Worm (Caenorhabditis elegans): ENCODE measurements around the gene Y50D7A.13.

Gene Y50D7A.13

DNA sequence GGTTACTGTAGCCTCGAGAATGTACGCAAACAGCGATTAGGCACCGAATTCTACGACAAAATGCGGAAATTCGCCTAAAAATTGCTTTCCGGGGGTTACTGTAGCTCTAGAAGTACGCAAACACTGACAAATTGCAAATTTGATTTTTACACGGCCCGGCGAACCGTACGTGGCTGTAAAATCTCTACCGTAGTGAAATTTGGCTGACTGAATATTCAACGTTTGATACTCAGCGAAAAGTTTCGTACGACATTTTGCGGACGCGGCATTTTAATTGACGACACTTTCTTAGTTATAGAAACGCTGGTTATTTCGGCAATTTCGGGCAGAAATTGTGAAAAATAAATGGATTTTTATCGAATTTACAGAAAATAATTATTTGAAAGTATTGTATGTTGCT lies 24.9 kb downstream of the Y50D7A.13 start:
- peak; percentile 63 for TF ChIP-seq lin-38 (GFP tag; IDR thresholded peaks at IDR 0.05)

DNA sequence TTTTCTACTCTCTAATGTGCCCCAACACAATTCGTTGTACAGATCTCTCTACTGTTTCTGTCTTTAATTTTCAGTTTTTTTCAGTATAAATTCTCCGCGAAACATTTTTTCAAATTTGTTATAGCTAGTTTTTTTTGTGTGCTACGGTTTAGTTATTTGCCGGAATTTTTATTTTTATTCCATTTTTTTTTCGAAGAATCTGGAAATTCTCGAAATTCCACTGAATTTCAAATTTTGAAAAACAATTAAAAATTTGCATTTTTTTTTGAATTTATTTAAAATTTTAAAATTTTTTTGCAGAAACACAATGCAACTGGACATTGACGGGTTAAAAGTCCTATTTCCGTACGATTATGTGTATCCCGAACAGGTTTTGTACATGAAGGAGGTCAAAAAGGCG lies 29.6 kb downstream of the Y50D7A.13 start, which contains the start of gene xpd-1:
TSS of gene xpd-1 (plus strand) at position 301 of the 400 bp plus-strand sequence.
- TF ChIP-seq aly-2 (tag; optimal IDR thresholded peaks at IDR 0.05) (no peak), egl-27 (tag; optimal IDR thresholded peaks at IDR 0.05) (no peak), mdl-1 (tag; optimal IDR thresholded peaks at IDR 0.05) (no peak), zip-11 (GFP tag; IDR thresholded peaks at IDR 0.05) (no peak), pqm-1 (tag; optimal IDR thresholded peaks at IDR 0.05) (no peak), jun-1 (tag; optimal IDR thresholded peaks at IDR 0.05) (no peak), nhr-28 (tag; optimal IDR thresholded peaks at IDR 0.05) (no peak), lin-13 (GFP tag; optimal IDR thresholded peaks at IDR 0.05) (no peak), arid-1 (GFP tag; conservative IDR thresholded peaks at IDR 0.05) (no peak), fkh-10 (GFP tag; optimal IDR thresholded peaks at IDR 0.05) (no peak), Y48G9A.11 (GFP tag; IDR thresholded peaks at IDR 0.05) (no peak), dmd-8 (GFP tag; IDR thresholded peaks at IDR 0.05) (no peak)

DNA sequence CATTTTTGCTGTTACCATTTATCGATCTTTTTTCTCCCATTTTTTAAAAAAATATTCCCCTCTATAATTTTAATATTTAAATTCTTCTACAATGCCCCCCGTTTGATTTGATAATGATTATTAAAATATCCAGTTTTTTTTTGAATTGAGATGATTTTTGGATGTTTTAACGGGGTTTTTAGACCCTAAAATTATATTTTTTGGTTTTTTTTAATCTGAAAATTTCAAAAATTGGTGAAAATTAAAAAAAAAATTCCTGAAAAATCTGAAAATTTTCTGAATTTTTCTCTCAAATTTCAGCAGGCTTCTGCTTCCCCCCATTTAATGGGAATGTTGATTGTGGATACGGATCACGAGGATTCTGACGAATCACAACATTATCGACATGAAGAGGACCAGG lies 40.2 kb downstream of the Y50D7A.13 start, which contains the start of gene Y50D7A.3:
TSS of gene Y50D7A.3 (plus strand) at position 301 of the 400 bp plus-strand sequence.
- TF ChIP-seq tag-97 (GFP tag; IDR thresholded peaks at IDR 0.05) (no peak), daf-12 (tag; optimal IDR thresholded peaks at IDR 0.05) (no peak), rbr-2 (tag; optimal IDR thresholded peaks at IDR 0.05) (no peak), mep-1 (tag; optimal IDR thresholded peaks at IDR 0.05) (no peak), lir-3 (tag; optimal IDR thresholded peaks at IDR 0.05) (no peak), jun-1 (tag; optimal IDR thresholded peaks at IDR 0.05) (no peak), dmd-8 (GFP tag; IDR thresholded peaks at IDR 0.05) (no peak), fos-1 (tag; optimal IDR thresholded peaks at IDR 0.05) (no peak), T26A8.4 (GFP tag; IDR thresholded peaks at IDR 0.05) (no peak), skn-1 (tag; optimal IDR thresholded peaks at IDR 0.05) (no peak), attf-4 (tag; optimal IDR thresholded peaks at IDR 0.05) (no peak), nhr-11 (tag; optimal IDR thresholded peaks at IDR 0.05) (no peak), Y105C5A.15 (GFP tag; IDR thresholded peaks at IDR 0.05) (no peak)

DNA sequence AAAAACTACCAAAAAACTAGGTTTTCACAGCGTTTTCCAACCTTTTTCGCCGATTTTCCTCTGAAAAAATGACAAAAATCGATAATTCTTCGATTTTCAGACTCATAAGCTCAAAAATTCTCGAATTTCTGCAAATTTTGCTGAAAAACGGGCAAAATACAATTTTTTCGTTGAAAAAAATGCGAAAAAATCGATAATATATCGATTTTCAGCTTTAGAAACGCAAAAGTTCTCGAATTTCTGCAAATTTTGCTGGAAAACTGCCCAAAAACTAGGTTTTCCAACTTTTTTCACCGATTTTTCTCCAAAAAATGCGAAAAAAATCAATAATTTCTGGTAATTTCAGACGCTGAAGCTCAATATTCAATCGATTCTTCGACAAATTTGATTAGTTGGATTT lies 43.0 kb downstream of the Y50D7A.13 start:
- TF ChIP-seq spr-1 (tag; optimal IDR thresholded peaks at IDR 0.05) (no peak), daf-12 (tag; optimal IDR thresholded peaks at IDR 0.05) (no peak), ceh-28 (tag; optimal IDR thresholded peaks at IDR 0.05) (peak; percentile 53)

Data from whole organism, L4 larva.